Worm (Caenorhabditis elegans) whole organism, L3 larva: ENCODE results near the gene F40G9.7.

Experiments used
- aly-2 ChIP-seq: fragments of 150-350 bp; optimal IDR thresholded peaks from 2 replicates; lab custom pipeline; 2014; ENCODE audit warnings: missing biosample characterization, missing genetic modification characterization
- ama-1 ChIP-seq: fragments of 150-350 bp; optimal IDR thresholded peaks from 2 replicates; lab custom pipeline; 2018
- ceh-16 ChIP-seq: sonication (generic microtip); optimal IDR thresholded peaks from 2 replicates; lab custom pipeline; 2017; ENCODE audit warnings: missing biosample characterization, missing genetic modification characterization
- ceh-28 ChIP-seq: fragments of 150-350 bp; optimal IDR thresholded peaks from 2 replicates; lab custom pipeline; 2014; ENCODE audit warnings: missing biosample characterization, missing genetic modification reagents, missing genetic modification characterization
- ceh-9 ChIP-seq: sonication (generic microtip); optimal IDR thresholded peaks from 2 replicates; lab custom pipeline; 2018; ENCODE audit warnings: missing biosample characterization, missing genetic modification characterization
- daf-12 ChIP-seq: fragments of 150-350 bp; optimal IDR thresholded peaks from 2 replicates; lab custom pipeline; 2014; ENCODE audit warnings: missing biosample characterization, missing genetic modification reagents, missing genetic modification characterization
- egl-27 ChIP-seq: sonication (generic microtip); optimal IDR thresholded peaks from 4 replicates; lab custom pipeline; 2017; ENCODE audit warnings: missing biosample characterization, missing genetic modification reagents, missing genetic modification characterization
- egl-5 ChIP-seq: fragments of 150-350 bp; optimal IDR thresholded peaks from 2 replicates; lab custom pipeline; 2017; ENCODE audit warnings: missing biosample characterization, missing genetic modification reagents, missing genetic modification characterization, inconsistent platforms
- elt-1 ChIP-seq: fragments of 150-350 bp; optimal IDR thresholded peaks from 2 replicates; lab custom pipeline; 2014; ENCODE audit warnings: missing biosample characterization, missing genetic modification characterization
- eor-1 ChIP-seq, 2 experiments: fragments of 150-350 bp; optimal IDR thresholded peaks; 2 replicates each; lab custom pipeline; 2014 to 2018; ENCODE audit warnings: missing biosample characterization in 2 of 2, missing genetic modification characterization in 2 of 2
- fkh-10 ChIP-seq: sonication (generic microtip); optimal IDR thresholded peaks from 2 replicates; lab custom pipeline; 2017; ENCODE audit warnings: missing biosample characterization, missing genetic modification reagents, missing genetic modification characterization
- fkh-2 ChIP-seq: fragments of 150-350 bp; optimal IDR thresholded peaks from 2 replicates; lab custom pipeline; 2014; ENCODE audit warnings: missing biosample characterization, missing genetic modification reagents, missing genetic modification characterization
- fos-1 ChIP-seq: fragments of 150-350 bp; optimal IDR thresholded peaks from 2 replicates; lab custom pipeline; 2014; ENCODE audit warnings: missing biosample characterization, missing genetic modification characterization
- jun-1 ChIP-seq: fragments of 150-350 bp; optimal IDR thresholded peaks from 2 replicates; lab custom pipeline; 2014; ENCODE audit warnings: missing biosample characterization, missing genetic modification reagents, missing genetic modification characterization
- lin-15B ChIP-seq: fragments of 150-350 bp; optimal IDR thresholded peaks from 2 replicates; lab custom pipeline; 2014; ENCODE audit warnings: missing biosample characterization, missing genetic modification characterization
- lin-39 ChIP-seq: fragments of 150-350 bp; optimal IDR thresholded peaks from 2 replicates; lab custom pipeline; 2018; ENCODE audit warnings: missing biosample characterization, missing genetic modification reagents, missing genetic modification characterization
- lsy-12 ChIP-seq: sonication (generic microtip); optimal IDR thresholded peaks from 2 replicates; lab custom pipeline; 2016; ENCODE audit warnings: mild to moderate bottlenecking, missing genetic modification characterization, missing compliant biosample characterization
- mml-1 ChIP-seq: fragments of 150-350 bp; sonication (generic microtip); optimal IDR thresholded peaks from 3 replicates; lab custom pipeline; 2014; ENCODE audit warnings: missing biosample characterization, missing genetic modification characterization
- nfya-1 ChIP-seq: sonication (generic microtip); optimal IDR thresholded peaks from 2 replicates; lab custom pipeline; 2017; ENCODE audit warnings: missing genetic modification characterization, mild to moderate bottlenecking, missing compliant biosample characterization, antibody characterized with exemption, moderate library complexity; ENCODE audit not compliant: insufficient read depth
- nhr-11 ChIP-seq: fragments of 150-350 bp; optimal IDR thresholded peaks from 2 replicates; lab custom pipeline; 2014; ENCODE audit warnings: missing biosample characterization, missing genetic modification characterization
- nhr-12 ChIP-seq: fragments of 150-350 bp; optimal IDR thresholded peaks from 2 replicates; lab custom pipeline; 2014; ENCODE audit warnings: missing biosample characterization, missing genetic modification characterization
- nhr-23 ChIP-seq: fragments of 150-350 bp; optimal IDR thresholded peaks from 2 replicates; lab custom pipeline; 2014; ENCODE audit warnings: missing biosample characterization, missing genetic modification reagents, missing genetic modification characterization
- nhr-237 ChIP-seq: fragments of 150-350 bp; optimal IDR thresholded peaks from 2 replicates; lab custom pipeline; 2014; ENCODE audit warnings: missing biosample characterization, missing genetic modification characterization
- nhr-25 ChIP-seq: sonication (generic microtip); optimal IDR thresholded peaks from 2 replicates; lab custom pipeline; 2017; ENCODE audit warnings: missing biosample characterization, missing genetic modification characterization
- nhr-28 ChIP-seq: fragments of 150-350 bp; optimal IDR thresholded peaks from 2 replicates; lab custom pipeline; 2014; ENCODE audit warnings: missing biosample characterization, missing genetic modification characterization
- nhr-43 ChIP-seq: sonication (generic microtip); optimal IDR thresholded peaks from 2 replicates; lab custom pipeline; 2016; ENCODE audit warnings: mild to moderate bottlenecking, missing genetic modification characterization, missing compliant biosample characterization; ENCODE audit not compliant: poor library complexity, severe bottlenecking
- nhr-67 ChIP-seq: fragments of 150-350 bp; optimal IDR thresholded peaks from 2 replicates; lab custom pipeline; 2014; ENCODE audit warnings: missing biosample characterization, missing genetic modification characterization
- nhr-77 ChIP-seq: fragments of 150-350 bp; optimal IDR thresholded peaks from 2 replicates; lab custom pipeline; 2014; ENCODE audit warnings: missing biosample characterization, missing genetic modification characterization
- sea-2 ChIP-seq: fragments of 150-350 bp; sonication (generic microtip); optimal IDR thresholded peaks from 4 replicates; lab custom pipeline; 2014; ENCODE audit warnings: missing biosample characterization, missing genetic modification reagents, missing genetic modification characterization
- snpc-4 ChIP-seq: fragments of 150-350 bp; optimal IDR thresholded peaks from 2 replicates; lab custom pipeline; 2014; ENCODE audit warnings: missing biosample characterization, missing genetic modification characterization
- tbx-2 ChIP-seq: sonication (generic microtip); optimal IDR thresholded peaks from 2 replicates; lab custom pipeline; 2016; ENCODE audit warnings: mild to moderate bottlenecking, missing genetic modification characterization, missing compliant biosample characterization
- unc-39 ChIP-seq: sonication (generic microtip); optimal IDR thresholded peaks from 4 replicates; lab custom pipeline; 2017; ENCODE audit warnings: missing biosample characterization, missing genetic modification characterization
- unc-62 ChIP-seq: fragments of 150-350 bp; sonication (generic microtip); optimal IDR thresholded peaks from 4 replicates; lab custom pipeline; 2014; ENCODE audit warnings: missing biosample characterization, missing genetic modification reagents, missing genetic modification characterization
- zag-1 ChIP-seq: fragments of 150-350 bp; optimal IDR thresholded peaks from 2 replicates; lab custom pipeline; 2014; ENCODE audit warnings: missing biosample characterization, missing genetic modification characterization
- ztf-11 ChIP-seq: fragments of 150-350 bp; optimal IDR thresholded peaks from 2 replicates; lab custom pipeline; 2014; ENCODE audit warnings: missing biosample characterization, missing genetic modification characterization

Gene F40G9.7

ce11 chrIII:132118-132517, 33.4 kb upstream of the F40G9.7 start, which contains the start of gene pals-22:
Gene pals-22, plus strand, starts transcription at chrIII:132418.
- TF ChIP-seq sea-2 (no peak), ceh-28 (tag; lab: Kevin White, UChicago) (no peak), elt-1 (tag; lab: Kevin White, UChicago) (no peak), ceh-9 (tag; lab: Kevin White, UChicago) (no peak), lsy-12 (no peak), eor-1 (tag; optimal IDR thresholded peaks at IDR 0.05; lab: Kevin White, UChicago) (no peak), nfya-1 (no peak), unc-39 (tag; lab: Kevin White, UChicago) (no peak), nhr-23 (no peak), ama-1 (lab: Kevin White, UChicago) (no peak), aly-2 (tag; lab: Kevin White, UChicago) (no peak), zag-1 (tag; lab: Kevin White, UChicago) (no peak), nhr-28 (no peak), nhr-25 (tag; lab: Kevin White, UChicago) (no peak), fkh-2 (no peak), nhr-12 (no peak), fos-1 (no peak), ceh-16 (tag; lab: Kevin White, UChicago) (no peak), fkh-10 (GFP tag; lab: Kevin White, UChicago) (no peak), nhr-67 (tag; lab: Kevin White, UChicago) (no peak)
- TF ChIP-seq, all 47 proteins: peak for 0

ce11 chrIII:134194-134593, 31.3 kb upstream of the F40G9.7 start, which contains the start of gene pals-25:
Gene pals-25, plus strand, starts transcription at chrIII:134494.
- TF ChIP-seq ztf-11 (tag; lab: Kevin White, UChicago) (no peak), lsy-12 (no peak), nhr-77 (no peak), ceh-16 (tag; lab: Kevin White, UChicago) (no peak), lin-15B (tag; lab: Kevin White, UChicago) (no peak), fos-1 (no peak), fkh-10 (GFP tag; lab: Kevin White, UChicago) (no peak), ceh-28 (tag; lab: Kevin White, UChicago) (no peak), tbx-2 (tag; lab: Kevin White, UChicago) (no peak), zag-1 (tag; lab: Kevin White, UChicago) (no peak), aly-2 (tag; lab: Kevin White, UChicago) (no peak), jun-1 (tag; lab: Kevin White, UChicago) (no peak), unc-62 (GFP tag; lab: Kevin White, UChicago) (no peak), mml-1 (tag; lab: Kevin White, UChicago) (no peak), nhr-11 (tag; lab: Kevin White, UChicago) (no peak), egl-27 (no peak)

- TF ChIP-seq nhr-12 (no peak), tbx-2 (tag; lab: Kevin White, UChicago) (no peak), jun-1 (tag; lab: Kevin White, UChicago) (no peak), nhr-237 (tag; lab: Kevin White, UChicago) (no peak), nhr-25 (tag; lab: Kevin White, UChicago) (no peak), egl-27 (no peak), elt-1 (tag; lab: Kevin White, UChicago) (no peak), egl-5 (tag; lab: Kevin White, UChicago) (no peak), mml-1 (tag; lab: Kevin White, UChicago) (no peak), snpc-4 (tag; lab: Kevin White, UChicago) (no peak), daf-12 (tag; lab: Kevin White, UChicago) (no peak), sea-2 (no peak), nhr-67 (tag; lab: Kevin White, UChicago) (no peak), nhr-43 (tag; lab: Kevin White, UChicago) (no peak), lin-39 (tag; lab: Kevin White, UChicago) (no peak), nhr-23 (no peak), eor-1 (tag; optimal IDR thresholded peaks at IDR 0.05; lab: Kevin White, UChicago) (no peak), zag-1 (tag; lab: Kevin White, UChicago) (no peak)
Observed at ce11 chrIII:140904-141303, 24.6 kb upstream of the F40G9.7 start, which contains the start of gene fbxb-81. Gene fbxb-81, minus strand, starts transcription at chrIII:141217.

- no peak for TF ChIP-seq mml-1 (tag; lab: Kevin White, UChicago)
- TF ChIP-seq, all 47 proteins: peak for 0
Observed at ce11 chrIII:143121-143520, 22.4 kb upstream of the F40G9.7 start, which contains the start of gene fbxb-82. Gene fbxb-82, minus strand, starts transcription at chrIII:143221.
